Fruit fly (Drosophila melanogaster) whole organism, embryonic: ENCODE measurements around the gene alpha-Man-IIb.
A peak's percentile ranks its signal among the peaks of the same experiment; 100 is the strongest.

ENCODE experiments used
- Antp ChIP-seq: fragments of 200-800 bp; sonication (Bioruptor generic); optimal IDR thresholded peaks from 3 replicates; lab custom pipeline; 2016; ENCODE audit warnings: missing biosample characterization, missing genetic modification characterization
- B-H2 ChIP-seq: fragments of 200-800 bp; sonication (Bioruptor generic); optimal IDR thresholded peaks from 2 replicates; lab custom pipeline; 2018; ENCODE audit warnings: missing biosample characterization, mild to moderate bottlenecking, missing genetic modification characterization
- CG10543 ChIP-seq: fragments of 200-800 bp; sonication (Bioruptor generic); optimal IDR thresholded peaks from 3 replicates; lab custom pipeline; 2017; ENCODE audit warnings: missing biosample characterization, mild to moderate bottlenecking, missing genetic modification characterization, moderate library complexity
- CG10565 ChIP-seq: fragments of 200-800 bp; sonication (Bioruptor generic); optimal IDR thresholded peaks from 3 replicates; lab custom pipeline; 2016; ENCODE audit warnings: missing biosample characterization, mild to moderate bottlenecking, missing genetic modification characterization
- CG11093 ChIP-seq: fragments of 200-800 bp; sonication (Bioruptor generic); IDR thresholded peaks from 3 replicates; pipeline ENCODE4 v1.3.6; 2022; ENCODE audit warnings: missing biosample characterization, missing genetic modification characterization
- CG12071 ChIP-seq: fragments of 200-800 bp; sonication (Bioruptor generic); optimal IDR thresholded peaks from 3 replicates; lab custom pipeline; 2018; ENCODE audit warnings: missing biosample characterization, mild to moderate bottlenecking, missing genetic modification characterization
- CG17912 ChIP-seq: fragments of 200-800 bp; sonication (Bioruptor generic); optimal IDR thresholded peaks from 2 replicates; lab custom pipeline; 2018; ENCODE audit warnings: missing biosample characterization, mild to moderate bottlenecking, missing genetic modification characterization
- CG18476 ChIP-seq: fragments of 200-800 bp; sonication (Bioruptor generic); optimal IDR thresholded peaks from 2 replicates; lab custom pipeline; 2016; ENCODE audit warnings: missing biosample characterization, mild to moderate bottlenecking, missing genetic modification characterization
- CG2116 ChIP-seq: fragments of 200-800 bp; sonication (Bioruptor generic); optimal IDR thresholded peaks from 3 replicates; lab custom pipeline; 2018; ENCODE audit warnings: missing biosample characterization, mild to moderate bottlenecking, missing genetic modification characterization
- CG2199 ChIP-seq: fragments of 200-800 bp; sonication (Bioruptor generic); IDR thresholded peaks from 3 replicates; pipeline ENCODE4 v1.3.6; 2022; ENCODE audit warnings: missing biosample characterization, missing genetic modification characterization
- CG32767 ChIP-seq: fragments of 200-800 bp; sonication (Bioruptor generic); IDR thresholded peaks from 2 replicates; pipeline ENCODE4 v1.3.6; 2022; ENCODE audit warnings: missing biosample characterization, missing genetic modification characterization
- CG4617 ChIP-seq: fragments of 200-800 bp; sonication (Bioruptor generic); optimal IDR thresholded peaks from 3 replicates; lab custom pipeline; 2016; ENCODE audit warnings: missing biosample characterization, missing genetic modification characterization, borderline replicate concordance
- Dref ChIP-seq: fragments of 200-800 bp; sonication (Bioruptor generic); IDR thresholded peaks from 2 replicates; pipeline ENCODE4 v1.3.6; 2022; ENCODE audit warnings: missing biosample characterization, missing genetic modification characterization
- Eip74EF ChIP-seq, 2 experiments: fragments of 200-800 bp in 1 of 2; fragments of >200 bp in 1 of 2; sonication (Bioruptor generic) in 1 of 2; optimal IDR thresholded peaks; 2 replicates each; lab custom pipeline; 2017 to 2019; ENCODE audit warnings: missing biosample characterization in 2 of 2, missing genetic modification characterization in 2 of 2, mild to moderate bottlenecking in 1 of 2, moderate library complexity in 1 of 2
- Fer2 ChIP-seq: fragments of 200-800 bp; sonication (Bioruptor generic); optimal IDR thresholded peaks from 2 replicates; lab custom pipeline; 2018; ENCODE audit warnings: missing biosample characterization, mild to moderate bottlenecking, missing genetic modification characterization, moderate library complexity
- Gsc ChIP-seq: fragments of 200-800 bp; sonication (Bioruptor generic); IDR thresholded peaks from 2 replicates; pipeline ENCODE4 v1.3.6; 2022; ENCODE audit warnings: missing biosample characterization, missing genetic modification characterization
- HHEX ChIP-seq: fragments of 200-800 bp; sonication (Bioruptor generic); optimal IDR thresholded peaks from 3 replicates; lab custom pipeline; 2017; ENCODE audit warnings: missing biosample characterization, mild to moderate bottlenecking, missing genetic modification characterization, missing genetic modification reagents
- HLH4C ChIP-seq: fragments of 200-800 bp; sonication (Bioruptor generic); IDR thresholded peaks from 3 replicates; pipeline ENCODE4 v1.3.6; 2022; ENCODE audit warnings: missing biosample characterization, missing genetic modification characterization; ENCODE audit not compliant: partially characterized antibody
- HLH54F ChIP-seq: fragments of 200-800 bp; sonication (Bioruptor generic); optimal IDR thresholded peaks from 3 replicates; lab custom pipeline; 2016; ENCODE audit warnings: missing biosample characterization, missing genetic modification characterization
- Hmr ChIP-seq: fragments of 200-800 bp; sonication (Bioruptor generic); optimal IDR thresholded peaks from 3 replicates; lab custom pipeline; 2017; ENCODE audit warnings: mild to moderate bottlenecking, missing biosample characterization, missing genetic modification reagents, missing genetic modification characterization
- Hr3 ChIP-seq: fragments of 200-800 bp; sonication (Bioruptor generic); optimal IDR thresholded peaks from 3 replicates; lab custom pipeline; 2016; ENCODE audit warnings: missing biosample characterization, missing genetic modification characterization
- MESR4 ChIP-seq: fragments of 200-800 bp; sonication (Bioruptor generic); optimal IDR thresholded peaks from 2 replicates; lab custom pipeline; 2018; ENCODE audit warnings: missing biosample characterization, mild to moderate bottlenecking, missing genetic modification characterization, moderate library complexity
- Nf-YA ChIP-seq: fragments of 200-800 bp; sonication (Bioruptor generic); IDR thresholded peaks from 2 replicates; pipeline ENCODE4 v1.3.6; 2022; ENCODE audit warnings: missing biosample characterization, missing genetic modification characterization
- Sry-β ChIP-seq: fragments of 200-800 bp; sonication (Bioruptor generic); optimal IDR thresholded peaks from 2 replicates; lab custom pipeline; 2018; ENCODE audit warnings: missing biosample characterization, mild to moderate bottlenecking, missing genetic modification characterization, moderate library complexity
- cg ChIP-seq: fragments of 200-800 bp; sonication (Bioruptor generic); optimal IDR thresholded peaks from 3 replicates; lab custom pipeline; 2019; ENCODE audit warnings: missing biosample characterization, mild to moderate bottlenecking, missing genetic modification characterization, moderate library complexity
- crc ChIP-seq: fragments of 200-800 bp; sonication (Bioruptor generic); optimal IDR thresholded peaks from 2 replicates; lab custom pipeline; 2016; ENCODE audit warnings: missing biosample characterization, missing genetic modification characterization
- da ChIP-seq: fragments of 200-800 bp; sonication (Bioruptor generic); optimal IDR thresholded peaks from 2 replicates; lab custom pipeline; 2016; ENCODE audit warnings: missing biosample characterization, missing genetic modification characterization
- dimm ChIP-seq: fragments of 200-800 bp; sonication (Bioruptor generic); IDR thresholded peaks from 2 replicates; pipeline ENCODE4 v1.3.6; 2022; ENCODE audit warnings: missing biosample characterization, missing genetic modification characterization
- dm ChIP-seq: fragments of 200-800 bp; sonication (Bioruptor generic); optimal IDR thresholded peaks from 3 replicates; lab custom pipeline; 2016; ENCODE audit warnings: missing biosample characterization, missing genetic modification characterization
- dysf ChIP-seq: fragments of 200-800 bp; sonication (Bioruptor generic); IDR thresholded peaks from 3 replicates; pipeline ENCODE4 v1.3.6; 2022; ENCODE audit warnings: missing biosample characterization, missing genetic modification characterization
- ems ChIP-seq: fragments of 200-800 bp; sonication (Bioruptor generic); optimal IDR thresholded peaks from 3 replicates; lab custom pipeline; 2016; ENCODE audit warnings: missing biosample characterization, missing genetic modification characterization
- exex ChIP-seq: fragments of 200-800 bp; sonication (Bioruptor generic); optimal IDR thresholded peaks from 4 replicates; lab custom pipeline; 2018; ENCODE audit warnings: missing biosample characterization, mild to moderate bottlenecking, missing genetic modification characterization, moderate library complexity
- fd3F ChIP-seq: fragments of 200-800 bp; sonication (Bioruptor generic); optimal IDR thresholded peaks from 2 replicates; lab custom pipeline; 2018; ENCODE audit warnings: missing biosample characterization, mild to moderate bottlenecking, missing genetic modification characterization, moderate library complexity
- gsb-n ChIP-seq: fragments of 200-800 bp; sonication (Bioruptor generic); optimal IDR thresholded peaks from 3 replicates; lab custom pipeline; 2018; ENCODE audit warnings: missing biosample characterization, mild to moderate bottlenecking, missing genetic modification characterization
- knrl ChIP-seq: fragments of 200-800 bp; sonication (Bioruptor generic); IDR thresholded peaks from 3 replicates; pipeline ENCODE4 v1.3.6; 2022; ENCODE audit warnings: missing biosample characterization, missing genetic modification characterization; ENCODE audit not compliant: partially characterized antibody
- lilli ChIP-seq: fragments of 200-800 bp; sonication (Bioruptor generic); optimal IDR thresholded peaks from 3 replicates; lab custom pipeline; 2016; ENCODE audit warnings: missing biosample characterization, missing genetic modification characterization
- lov ChIP-seq, 2 experiments: fragments of 200-800 bp in 1 of 2; fragments of >200 bp in 1 of 2; sonication (Bioruptor generic) in 1 of 2; IDR thresholded peaks in 1 of 2; optimal IDR thresholded peaks in 1 of 2; 2 replicates in 1 of 2; 3 replicates in 1 of 2; pipeline versions ENCODE4 v1.3.6 to Lab custom; 2017 to 2022; ENCODE audit warnings: missing biosample characterization in 1 of 2, missing genetic modification characterization in 1 of 2
- nerfin-2 ChIP-seq: fragments of 200-800 bp; sonication (Bioruptor generic); IDR thresholded peaks from 2 replicates; pipeline ENCODE4 v1.3.6; 2022; ENCODE audit warnings: missing biosample characterization, missing genetic modification characterization; ENCODE audit not compliant: partially characterized antibody
- onecut ChIP-seq: fragments of 200-800 bp; sonication (Bioruptor generic); IDR thresholded peaks from 2 replicates; pipeline ENCODE4 v1.3.6; 2022; ENCODE audit warnings: missing biosample characterization, missing genetic modification characterization
- pfk ChIP-seq: fragments of 200-800 bp; sonication (Bioruptor generic); optimal IDR thresholded peaks from 2 replicates; lab custom pipeline; 2018; ENCODE audit warnings: missing biosample characterization, mild to moderate bottlenecking, missing genetic modification characterization, moderate library complexity
- prd ChIP-seq, 3 experiments: fragments of >200 bp in 2 of 3; fragments of 200-800 bp in 1 of 3; sonication (Bioruptor generic) in 1 of 3; optimal IDR thresholded peaks in 2 of 3; IDR thresholded peaks in 1 of 3; 2 replicates in 2 of 3; 3 replicates in 1 of 3; pipeline versions ENCODE4 v1.3.6 to Lab custom; 2017 to 2022; ENCODE audit warnings: missing biosample characterization in 1 of 3, missing genetic modification characterization in 1 of 3
- pzg ChIP-seq: fragments of 200-800 bp; sonication (Bioruptor generic); optimal IDR thresholded peaks from 3 replicates; lab custom pipeline; 2018; ENCODE audit warnings: missing biosample characterization, mild to moderate bottlenecking, missing genetic modification characterization, moderate library complexity
- scrt ChIP-seq: fragments of 200-800 bp; sonication (Bioruptor generic); optimal IDR thresholded peaks from 2 replicates; lab custom pipeline; 2018; ENCODE audit warnings: missing biosample characterization, mild to moderate bottlenecking, missing genetic modification characterization, moderate library complexity
- sqz ChIP-seq: fragments of 200-800 bp; sonication (Bioruptor generic); optimal IDR thresholded peaks from 3 replicates; lab custom pipeline; 2018; ENCODE audit warnings: missing biosample characterization, mild to moderate bottlenecking, missing genetic modification characterization
- stc ChIP-seq: fragments of 200-800 bp; sonication (Bioruptor generic); IDR thresholded peaks from 2 replicates; pipeline ENCODE4 v1.3.6; 2022; ENCODE audit warnings: missing biosample characterization, missing genetic modification characterization
- tx ChIP-seq: fragments of 200-800 bp; sonication (Bioruptor generic); optimal IDR thresholded peaks from 2 replicates; lab custom pipeline; 2016; ENCODE audit warnings: missing biosample characterization, missing genetic modification characterization
- wek ChIP-seq: fragments of 200-800 bp; sonication (Bioruptor generic); optimal IDR thresholded peaks from 3 replicates; lab custom pipeline; 2018; ENCODE audit warnings: missing biosample characterization, mild to moderate bottlenecking, missing genetic modification characterization, moderate library complexity
- z ChIP-seq: fragments of 200-800 bp; sonication (Bioruptor generic); IDR thresholded peaks from 3 replicates; pipeline ENCODE4 v1.3.6; 2022; ENCODE audit warnings: missing biosample characterization, missing genetic modification characterization
- zen ChIP-seq: fragments of 200-800 bp; sonication (Bioruptor generic); optimal IDR thresholded peaks from 3 replicates; lab custom pipeline; 2018; ENCODE audit warnings: missing biosample characterization, mild to moderate bottlenecking, missing genetic modification characterization, moderate library complexity

Gene alpha-Man-IIb

dm6 chr3R:15857189-15857767 is 53.2 kb downstream of the alpha-Man-IIb start, which contains the start of gene Hmt-1 (continued):
- TF ChIP-seq Gsc (GFP tag; lab: Robert Waterston, UW) (no peak), wek (GFP tag; lab: Kevin White, UChicago) (no peak), pfk (no peak), Dref (no peak), dysf (GFP tag; lab: Robert Waterston, UW) (no peak), Nf-YA (GFP tag; lab: Robert Waterston, UW) (no peak), zen (peak; percentile 38), HHEX (no peak), nerfin-2 (GFP tag; lab: Robert Waterston, UW) (no peak), Hmr (GFP tag; lab: Kevin White, UChicago) (peak; percentile 8), cg (GFP tag; lab: Kevin White, UChicago) (no peak), sqz (no peak), CG18476 (GFP tag; lab: Kevin White, UChicago) (no peak), fd3F (GFP tag; lab: Kevin White, UChicago) (no peak), CG2116 (peak; percentile 61), gsb-n (peak; percentile 40), Hr3 (GFP tag; lab: Kevin White, UChicago) (no peak), ems (GFP tag; lab: Kevin White, UChicago) (peak; percentile 14), CG12071 (GFP tag; lab: Kevin White, UChicago) (no peak), Antp (GFP tag; lab: Kevin White, UChicago) (no peak), pzg (GFP tag; lab: Kevin White, UChicago) (peak; percentile 86), HLH4C (no peak), knrl (GFP tag; lab: Robert Waterston, UW) (no peak; the same call in 2 of the 3 replicates), CG10543 (GFP tag; lab: Kevin White, UChicago) (no peak), tx (GFP tag; lab: Kevin White, UChicago) (no peak), MESR4 (GFP tag; lab: Kevin White, UChicago) (peak; percentile 82), scrt (GFP tag; lab: Kevin White, UChicago) (no peak), B-H2 (GFP tag; lab: Kevin White, UChicago) (no peak), Eip74EF (GFP tag; optimal IDR thresholded peaks at IDR 0.05; lab: Kevin White, UChicago) (no peak), da (GFP tag; lab: Kevin White, UChicago) (no peak), stc (GFP tag; lab: Robert Waterston, UW) (no peak), Sry-β (GFP tag; lab: Kevin White, UChicago) (no peak), lilli (GFP tag; lab: Kevin White, UChicago) (peak; percentile 43), CG17912 (GFP tag; lab: Kevin White, UChicago) (no peak), CG2199 (no peak), onecut (GFP tag; lab: Robert Waterston, UW) (no peak), CG10565 (GFP tag; lab: Kevin White, UChicago) (no peak), z (0 out of 3 replicates have a peak, but pooled peaks have one; percentile 28), exex (tag; lab: Kevin White, UChicago) (peak; percentile 13), Fer2 (tag; lab: Kevin White, UChicago) (no peak), CG11093 (GFP tag; lab: Robert Waterston, UW) (no peak), CG4617 (GFP tag; lab: Kevin White, UChicago) (peak; percentile 30), CG32767 (GFP tag; lab: Robert Waterston, UW) (no peak), crc (GFP tag; lab: Kevin White, UChicago) (no peak), dm (no peak), lov (optimal IDR thresholded peaks at IDR 0.05; lab: Kevin White, UChicago) (no peak), lov (GFP tag; IDR thresholded peaks at IDR 0.05; lab: Robert Waterston, UW) (no peak), dimm (GFP tag; lab: Robert Waterston, UW) (no peak), prd (optimal IDR thresholded peaks at IDR 0.05; lab: Kevin White, UChicago) (no peak), prd (GFP tag; IDR thresholded peaks at IDR 0.05; lab: Robert Waterston, UW) (no peak), HLH54F (GFP tag; lab: Kevin White, UChicago) (no peak)
